Worm (Caenorhabditis elegans) whole organism, L4/young adult: ENCODE results near the gene pde-12.
"Not testable (repeated sequence)": the region's sequence is repeated elsewhere in the genome, so short reads cannot be mapped to it uniquely, and the experiment has no call there.

Source experiments
- W03F9.2 ChIP-seq: fragments of 150-350 bp; optimal IDR thresholded peaks from 2 replicates; lab custom pipeline; 2014; ENCODE audit warnings: missing biosample characterization, missing genetic modification characterization
- dao-5 ChIP-seq: sonication (generic microtip); optimal IDR thresholded peaks from 2 replicates; lab custom pipeline; 2016; ENCODE audit warnings: missing genotype, missing genetic modification characterization, moderate library complexity, missing compliant biosample characterization
- him-1 ChIP-seq: sonication (generic microtip); optimal IDR thresholded peaks from 2 replicates; lab custom pipeline; 2016; ENCODE audit warnings: missing genotype, missing genetic modification reagents, missing genetic modification characterization, missing compliant biosample characterization

Gene pde-12

DNA sequence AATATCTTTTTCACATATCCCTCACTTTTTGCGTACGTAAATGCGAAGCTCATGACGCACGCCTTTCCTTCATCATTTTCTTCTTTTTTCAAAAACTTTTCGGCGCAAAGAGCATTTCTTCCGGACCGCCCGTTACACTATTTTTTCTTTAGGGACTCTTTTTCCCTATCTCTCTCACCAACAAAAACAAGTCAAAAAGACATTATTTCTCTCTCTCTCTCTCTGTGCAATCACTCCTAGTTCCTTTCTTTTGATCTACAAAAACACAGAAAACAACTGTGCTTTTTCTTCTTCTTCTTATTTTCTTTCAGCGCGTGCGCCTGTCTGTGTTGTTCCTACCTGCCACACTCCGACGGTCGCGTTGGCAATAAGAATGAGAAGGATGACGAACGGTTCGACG lies 28.8 kb downstream of the pde-12 start:
- no peak for TF ChIP-seq W03F9.2 (tag; lab: Kevin White, UChicago)
- no peak for TF ChIP-seq him-1 (tag; lab: Kevin White, UChicago)
- TF ChIP-seq dao-5 (tag; lab: Kevin White, UChicago), result no peak

DNA sequence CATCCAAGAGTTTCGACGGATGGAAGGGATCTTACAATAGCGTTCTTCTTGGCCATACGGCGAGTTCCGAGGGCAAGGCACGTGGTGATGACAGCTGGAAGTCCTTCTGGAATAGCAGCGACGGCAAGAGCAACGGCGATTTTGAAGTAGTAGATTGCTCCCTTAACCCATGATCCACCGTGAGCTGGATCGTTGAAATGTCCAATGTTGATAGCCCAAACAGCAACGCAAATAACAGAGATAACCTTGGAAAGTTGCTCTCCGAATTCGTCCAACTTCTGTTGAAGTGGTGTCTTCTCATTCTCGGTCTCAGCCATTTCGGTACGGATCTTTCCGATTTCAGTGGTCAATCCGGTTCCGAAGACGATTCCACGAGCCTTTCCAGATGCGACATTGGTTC lies 29.6 kb downstream of the pde-12 start:
- TF ChIP-seq W03F9.2 (tag; lab: Kevin White, UChicago) (no peak), dao-5 (tag; lab: Kevin White, UChicago) (no peak), him-1 (tag; lab: Kevin White, UChicago) (no peak)

ce11 chrIII:10813886-10814285 lies 30.9 kb downstream of the pde-12 start:
- TF ChIP-seq W03F9.2 (tag; lab: Kevin White, UChicago), result no peak
- TF ChIP-seq him-1 (tag; lab: Kevin White, UChicago), result no peak
- TF ChIP-seq dao-5 (tag; lab: Kevin White, UChicago), result no peak

DNA sequence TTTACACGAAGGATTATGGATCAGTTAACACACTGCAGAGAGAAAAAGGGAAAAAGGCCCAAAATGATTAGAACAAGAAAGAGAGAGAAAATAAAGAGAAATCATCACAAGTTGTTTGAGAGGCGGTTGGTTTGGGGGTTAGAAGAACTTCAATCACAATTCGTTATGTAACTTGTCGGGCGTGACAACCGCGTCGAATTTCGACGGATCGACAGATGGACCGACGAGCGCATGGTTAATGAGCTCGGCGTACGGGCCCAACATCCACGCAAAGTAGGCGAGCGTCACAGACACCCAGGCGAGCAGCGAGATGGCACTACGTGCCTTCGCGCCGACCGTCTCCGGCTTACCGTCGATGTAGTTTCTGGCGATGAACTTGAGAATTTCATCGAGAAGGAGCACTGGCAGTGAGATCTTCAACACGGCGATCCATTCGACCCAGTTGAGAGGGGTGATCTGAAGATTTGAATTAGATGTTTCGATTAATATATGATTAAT lies 32.0 kb downstream of the pde-12 start:
- TF ChIP-seq dao-5 (tag; lab: Kevin White, UChicago), result no peak
- no peak for TF ChIP-seq W03F9.2 (tag; lab: Kevin White, UChicago)
- TF ChIP-seq him-1 (tag; lab: Kevin White, UChicago), result no peak

DNA sequence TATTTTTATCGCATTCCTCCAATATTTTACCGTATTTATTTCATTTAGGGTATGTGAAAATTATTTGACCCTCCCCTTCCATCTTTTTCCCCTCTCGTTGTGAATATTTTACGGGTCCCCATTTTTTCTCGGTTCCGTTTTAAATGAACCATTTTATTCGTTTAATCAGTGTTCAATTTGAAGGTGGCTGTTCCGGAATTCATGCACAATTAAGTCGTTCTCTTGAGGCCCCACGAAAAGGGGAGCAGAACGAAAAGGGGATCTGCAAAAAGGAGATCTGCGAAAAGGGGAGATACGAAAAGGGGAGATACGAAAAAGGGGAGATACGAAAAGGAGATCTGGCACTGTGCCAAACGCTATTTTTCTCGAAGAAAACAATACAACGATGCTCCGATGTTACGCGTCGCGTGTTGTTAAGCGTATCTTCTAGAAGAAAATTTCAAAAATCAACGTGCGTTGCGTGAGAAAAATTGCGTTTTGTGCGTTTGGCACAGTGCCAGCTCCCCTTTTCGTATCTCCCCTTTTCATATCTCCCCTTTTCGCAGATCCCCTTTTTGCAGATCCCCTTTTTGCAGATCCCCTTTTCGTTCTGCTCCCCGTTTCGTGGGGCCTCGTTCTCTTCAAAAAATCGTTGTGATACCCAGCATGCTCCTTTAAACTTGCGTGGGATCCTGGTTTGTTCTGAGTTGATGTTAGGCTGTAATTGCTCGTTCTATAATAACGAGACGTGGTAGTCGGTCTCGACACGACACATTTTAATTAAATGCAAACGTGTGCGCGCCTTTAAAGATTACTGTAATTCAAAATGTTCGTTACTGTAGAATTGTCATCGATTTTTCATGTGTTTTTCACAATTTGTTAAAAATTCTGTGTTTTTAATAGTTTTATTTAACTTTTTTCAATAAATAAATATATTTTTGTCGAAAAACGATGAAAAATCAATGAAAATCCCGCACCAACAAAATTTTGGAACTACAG lies 33.7 kb downstream of the pde-12 start:
- no peak for TF ChIP-seq W03F9.2 (tag; lab: Kevin White, UChicago)

DNA sequence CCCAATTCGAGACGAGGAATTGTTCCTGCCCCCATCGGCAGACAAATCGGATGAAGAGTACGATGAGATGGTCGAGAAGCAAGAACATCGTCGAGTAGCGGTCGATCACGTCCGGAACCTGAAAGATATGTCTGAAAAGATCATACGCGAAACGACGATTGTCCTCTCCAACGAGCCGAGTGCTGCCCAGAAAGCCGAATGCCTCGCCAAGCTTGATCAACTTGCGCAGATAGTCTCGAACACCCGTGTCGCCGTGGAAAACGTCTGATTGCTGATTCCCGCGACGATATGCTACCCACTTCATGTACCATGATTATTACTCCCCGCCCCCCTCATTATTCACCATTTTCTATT lies 34.4 kb downstream of the pde-12 start:
- TF ChIP-seq him-1 (tag; lab: Kevin White, UChicago) (no peak), W03F9.2 (tag; lab: Kevin White, UChicago) (no peak), dao-5 (tag; lab: Kevin White, UChicago) (no peak)

DNA sequence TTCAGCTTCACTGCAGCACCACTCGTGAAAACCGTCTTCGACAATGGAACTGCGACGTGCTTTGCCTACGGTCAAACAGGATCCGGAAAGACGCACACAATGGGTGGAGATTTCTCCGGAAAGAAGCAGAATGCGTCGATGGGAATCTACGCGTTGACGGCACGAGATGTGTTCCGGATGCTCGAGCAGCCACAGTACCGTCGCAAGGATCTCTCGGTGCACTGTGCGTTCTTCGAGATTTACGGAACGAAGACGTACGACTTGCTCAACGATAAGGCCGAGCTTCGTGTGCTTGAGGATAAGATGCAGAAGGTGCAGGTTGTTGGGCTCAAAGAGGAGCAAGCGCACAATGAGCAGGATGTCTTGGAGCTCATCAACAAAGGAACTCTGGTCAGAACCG lies 35.3 kb downstream of the pde-12 start:
- TF ChIP-seq him-1 (tag; lab: Kevin White, UChicago) (no peak), dao-5 (tag; lab: Kevin White, UChicago) (no peak), W03F9.2 (tag; lab: Kevin White, UChicago) (no peak)

- TF ChIP-seq dao-5 (tag; lab: Kevin White, UChicago), result no peak
- no peak for TF ChIP-seq him-1 (tag; lab: Kevin White, UChicago)
- no peak for TF ChIP-seq W03F9.2 (tag; lab: Kevin White, UChicago)
These were observed 36.0 kb downstream of the pde-12 start for ce11 chrIII:10808802-10809201.

DNA sequence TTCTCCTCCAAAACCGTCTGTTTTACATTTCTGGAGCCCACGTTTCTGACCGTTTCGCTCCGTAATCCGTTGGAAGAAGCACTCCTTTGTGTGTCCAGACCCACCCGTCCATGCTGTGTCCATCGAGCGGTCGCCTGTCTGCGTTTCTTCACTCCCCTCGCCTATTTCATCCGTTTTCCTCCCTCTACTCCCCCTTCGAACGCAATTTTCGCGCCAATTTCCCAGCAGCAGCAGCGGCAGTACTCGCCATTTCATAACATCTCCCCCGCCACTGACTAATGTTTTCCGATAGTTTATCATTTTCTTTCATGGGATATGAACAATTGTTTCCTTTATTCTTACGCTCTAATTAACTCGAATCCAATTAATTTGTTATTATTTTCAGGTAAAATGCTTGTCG lies 36.9 kb downstream of the pde-12 start:
- TF ChIP-seq him-1 (tag; lab: Kevin White, UChicago) (no peak), W03F9.2 (tag; lab: Kevin White, UChicago) (no peak), dao-5 (tag; lab: Kevin White, UChicago) (no peak)

DNA sequence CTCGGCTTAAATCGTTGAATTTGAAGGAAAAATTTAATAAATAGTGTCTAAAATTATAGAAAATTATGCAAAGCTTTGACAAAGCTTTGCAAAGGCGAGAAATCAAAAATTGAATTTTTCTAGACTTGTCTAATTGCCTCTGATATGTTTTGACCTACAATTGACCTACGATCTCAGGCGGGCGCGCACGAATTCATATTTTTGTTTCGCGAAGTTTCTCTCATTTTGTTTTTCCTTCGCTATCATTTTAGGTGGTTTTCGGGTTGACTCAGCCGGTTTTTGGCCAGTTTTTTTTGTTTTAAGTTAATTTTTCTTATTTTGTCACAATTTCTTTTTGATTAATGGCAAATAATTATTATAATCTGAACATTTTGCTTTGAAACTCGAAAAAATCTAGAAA lies 37.6 kb downstream of the pde-12 start:
- TF ChIP-seq dao-5 (tag; lab: Kevin White, UChicago) (no peak), W03F9.2 (tag; lab: Kevin White, UChicago) (no peak), him-1 (tag; lab: Kevin White, UChicago) (no peak)

DNA sequence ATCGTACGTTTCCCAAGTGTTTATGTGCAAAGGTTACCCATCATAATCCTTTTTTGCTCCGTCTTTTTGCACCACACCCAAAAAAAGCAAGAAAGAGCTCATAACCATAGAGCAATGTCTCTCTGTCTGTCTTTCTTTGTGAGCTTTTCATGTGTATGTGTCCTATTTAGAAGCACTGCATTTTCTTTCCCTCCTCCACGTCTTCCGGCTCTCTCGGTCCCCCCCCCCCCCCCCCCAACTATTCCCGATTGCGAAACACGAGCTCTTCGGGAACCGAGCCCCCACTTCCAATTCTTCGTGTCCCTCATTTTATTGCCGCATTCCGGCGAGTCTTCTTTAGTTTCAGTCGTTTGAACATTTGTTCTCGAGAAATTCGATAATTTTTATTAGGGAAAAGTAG lies 38.0 kb downstream of the pde-12 start:
- TF ChIP-seq dao-5 (tag; lab: Kevin White, UChicago), result no peak
- no peak for TF ChIP-seq him-1 (tag; lab: Kevin White, UChicago)
- no peak for TF ChIP-seq W03F9.2 (tag; lab: Kevin White, UChicago)

- not testable (repeated sequence) for TF ChIP-seq him-1, dao-5, W03F9.2 (tag; lab: Kevin White, UChicago)
These were observed 39.2 kb downstream of the pde-12 start, which contains the start of gene klp-7 for ce11 chrIII:10805625-10806024. Gene klp-7 (plus strand): TSS chrIII:10805925.

DNA sequence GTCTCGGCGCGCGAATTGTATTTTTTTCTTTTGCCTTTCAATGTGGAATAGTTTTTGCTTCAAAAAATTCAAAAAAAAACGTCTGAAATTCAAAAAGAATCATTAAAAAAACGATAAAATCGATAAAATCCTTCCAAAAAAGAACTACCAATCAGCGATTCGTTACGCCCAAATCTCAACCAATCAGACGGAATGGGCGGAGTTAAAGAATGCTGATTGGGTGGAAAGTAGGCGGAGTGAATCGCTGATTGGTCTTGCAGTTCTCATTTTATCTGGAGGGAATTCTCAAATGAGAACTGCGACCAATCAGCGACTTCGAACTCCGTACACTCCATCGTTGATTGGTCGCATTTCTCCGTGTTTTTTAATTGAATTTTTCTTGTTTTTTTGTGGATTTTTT lies 39.6 kb downstream of the pde-12 start:
- TF ChIP-seq him-1 (tag; lab: Kevin White, UChicago) (no peak), W03F9.2 (tag; lab: Kevin White, UChicago) (no peak), dao-5 (tag; lab: Kevin White, UChicago) (no peak)

- TF ChIP-seq him-1 (tag; lab: Kevin White, UChicago) (no peak), W03F9.2 (tag; lab: Kevin White, UChicago) (no peak), dao-5 (tag; lab: Kevin White, UChicago) (no peak)
These were observed 42.8 kb downstream of the pde-12 start, which contains the start of gene K11D9.3 for ce11 chrIII:10802032-10802431. Gene K11D9.3 (minus strand): TSS chrIII:10802212.
